Worm (Caenorhabditis elegans) whole organism, L1 larva: ENCODE data around the gene B0272.3.

Source experiments
- aly-2 ChIP-seq: fragments of 150-350 bp; optimal IDR thresholded peaks from 2 replicates; lab custom pipeline; 2014; ENCODE audit warnings: missing biosample characterization, missing genetic modification characterization
- ama-1 ChIP-seq: fragments of 150-350 bp; optimal IDR thresholded peaks from 2 replicates; lab custom pipeline; 2014
- fos-1 ChIP-seq: fragments of 150-350 bp; optimal IDR thresholded peaks from 2 replicates; lab custom pipeline; 2014; ENCODE audit warnings: missing biosample characterization, missing genetic modification characterization
- lin-39 ChIP-seq: fragments of 150-350 bp; optimal IDR thresholded peaks from 2 replicates; lab custom pipeline; 2014; ENCODE audit warnings: missing biosample characterization, missing genetic modification reagents, missing genetic modification characterization
- pax-3 ChIP-seq: fragments of 200-800 bp; sonication (Bioruptor generic); optimal IDR thresholded peaks from 2 replicates; lab custom pipeline; 2018; ENCODE audit warnings: mild to moderate bottlenecking, missing genetic modification characterization, moderate library complexity, missing compliant biosample characterization
- snpc-4 ChIP-seq: fragments of 150-350 bp; optimal IDR thresholded peaks from 2 replicates; lab custom pipeline; 2014; ENCODE audit warnings: missing biosample characterization, missing genetic modification characterization
- sptf-1 ChIP-seq: fragments of 150-350 bp; optimal IDR thresholded peaks from 2 replicates; lab custom pipeline; 2014; ENCODE audit warnings: missing biosample characterization, missing genetic modification characterization
- unc-130 ChIP-seq: fragments of 150-350 bp; optimal IDR thresholded peaks from 2 replicates; lab custom pipeline; 2017; ENCODE audit warnings: missing biosample characterization, missing genetic modification characterization, inconsistent platforms
- ztf-11 ChIP-seq, 2 experiments: sonication (generic microtip); optimal IDR thresholded peaks; 2 replicates each; lab custom pipeline; 2016 to 2017; ENCODE audit warnings: missing genetic modification characterization in 2 of 2, missing biosample characterization in 1 of 2, missing compliant biosample characterization in 1 of 2

DNA sequence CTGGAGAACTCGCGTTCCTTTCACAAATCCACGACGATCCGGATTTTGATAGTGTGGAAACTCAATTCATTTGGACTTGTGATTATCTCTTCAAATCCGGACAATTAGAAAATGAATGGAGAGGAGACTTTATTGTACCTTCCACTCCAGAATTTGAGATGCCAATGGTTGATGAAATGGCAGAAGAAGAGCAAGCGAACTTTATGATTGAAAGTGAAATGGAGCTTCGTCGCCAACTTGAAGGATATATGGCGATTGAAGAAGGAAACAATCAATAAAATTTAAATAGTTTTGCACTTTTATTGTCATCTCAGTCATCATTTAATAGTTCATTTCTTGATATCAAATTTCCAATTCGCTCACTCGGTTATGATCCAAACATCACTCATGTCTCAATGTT is 42.5 kb upstream of the B0272.3 start:
- no peak for TF ChIP-seq lin-39 (tag; lab: Kevin White, UChicago)
- TF ChIP-seq ama-1 = no peak
- no peak for TF ChIP-seq sptf-1 (tag; lab: Kevin White, UChicago)
- TF ChIP-seq fos-1 (tag; lab: Kevin White, UChicago) = no peak
- no peak for TF ChIP-seq snpc-4
- no peak for TF ChIP-seq aly-2 (tag; lab: Kevin White, UChicago)
- no peak for TF ChIP-seq pax-3 (tag; lab: Kevin White, UChicago)
- no peak for TF ChIP-seq ztf-11 (tag; optimal IDR thresholded peaks at IDR 0.05; lab: Kevin White, UChicago)
- no peak for TF ChIP-seq unc-130
